Worm (Caenorhabditis elegans): Measurements from ENCODE around the gene ser-7.

Gene ser-7

DNA sequence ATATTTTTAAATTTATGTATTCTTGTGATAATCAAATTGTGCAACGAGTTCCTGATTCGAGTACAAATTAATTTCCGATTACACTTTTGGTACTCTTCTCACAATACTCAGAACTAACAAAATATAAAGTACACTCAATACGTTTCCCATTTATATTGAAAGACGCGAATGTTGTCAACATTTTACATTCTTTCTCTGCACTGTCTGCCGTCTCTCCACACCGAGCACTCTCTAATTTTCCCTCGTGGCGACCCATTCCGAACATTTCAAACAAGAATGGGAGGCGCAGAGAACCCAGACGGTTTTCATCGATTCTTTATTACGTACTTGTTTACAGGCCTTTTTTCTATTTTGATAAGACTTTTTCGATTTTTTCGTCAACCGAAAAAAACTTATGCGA is 5.6 kb upstream of the ser-7 start, which contains the start of gene C09B7.2 (continued):
- TF ChIP-seq F33H1.4 (GFP tag; IDR thresholded peaks at IDR 0.05) (no peak), Y56A3A.18 (GFP tag; IDR thresholded peaks at IDR 0.05) (no peak), nhr-120 (GFP tag; IDR thresholded peaks at IDR 0.05) (no peak), snpc-1.3 (tag; optimal IDR thresholded peaks at IDR 0.05; ENCODE audit: insufficient read depth) (no peak), ztf-6 (GFP tag; IDR thresholded peaks at IDR 0.05) (no peak), mes-4 (tag; optimal IDR thresholded peaks at IDR 0.05) (no peak), rpc-1 (optimal IDR thresholded peaks at IDR 0.05) (no peak), rpc-1 (tag; optimal IDR thresholded peaks at IDR 0.05) (no peak), hlh-26 (GFP tag; conservative IDR thresholded peaks at IDR 0.05) (no peak), F49E8.2 (tag; optimal IDR thresholded peaks at IDR 0.05; ENCODE audit: insufficient read depth) (no peak), unc-130 (GFP tag; optimal IDR thresholded peaks at IDR 0.05) (no peak), repo-1 (tag; optimal IDR thresholded peaks at IDR 0.05) (no peak), him-1 (tag; optimal IDR thresholded peaks at IDR 0.05) (no peak), B0019.2 (GFP tag; conservative IDR thresholded peaks at IDR 0.05) (no peak), T26A5.8 (tag; optimal IDR thresholded peaks at IDR 0.05) (no peak), ztf-3 (GFP tag; optimal IDR thresholded peaks at IDR 0.05) (no peak), chd-7 (tag; optimal IDR thresholded peaks at IDR 0.05) (no peak), F23B12.7 (tag; optimal IDR thresholded peaks at IDR 0.05; ENCODE audit: insufficient read depth) (peak; percentile 22), F37B4.10 (GFP tag; IDR thresholded peaks at IDR 0.05) (no peak), hlh-12 (tag; optimal IDR thresholded peaks at IDR 0.05) (no peak), Y67H2A.10 (GFP tag; conservative IDR thresholded peaks at IDR 0.05) (no peak; the same call in 1 of the 2 replicates), B0261.1 (tag; optimal IDR thresholded peaks at IDR 0.05) (no peak), bed-2 (GFP tag; IDR thresholded peaks at IDR 0.05) (no peak), nhr-80 (tag; optimal IDR thresholded peaks at IDR 0.05) (peak; percentile 67), F39B2.1 (GFP tag; IDR thresholded peaks at IDR 0.05) (no peak), ceh-91 (GFP tag; IDR thresholded peaks at IDR 0.05) (no peak), snpc-4 (GFP tag; optimal IDR thresholded peaks at IDR 0.05) (no peak), snpc-4 (tag; optimal IDR thresholded peaks at IDR 0.05) (peak in 3 of 4 experiments; percentile 28 to 54 (median 43)), madf-8 (GFP tag; conservative IDR thresholded peaks at IDR 0.05) (no peak), lin-54 (GFP tag; optimal IDR thresholded peaks at IDR 0.05) (peak; percentile 34), ztf-25 (GFP tag; IDR thresholded peaks at IDR 0.05) (no peak), F22D6.2 (tag; optimal IDR thresholded peaks at IDR 0.05) (no peak), die-1 (tag; optimal IDR thresholded peaks at IDR 0.05) (no peak), F57A8.1 (GFP tag; optimal IDR thresholded peaks at IDR 0.05) (no peak), rec-8 (tag; optimal IDR thresholded peaks at IDR 0.05) (no peak), attf-5 (GFP tag; optimal IDR thresholded peaks at IDR 0.05) (peak; percentile 48), lin-35 (GFP tag; optimal IDR thresholded peaks at IDR 0.05) (no peak), let-526 (GFP tag; IDR thresholded peaks at IDR 0.05) (no peak), F57C9.4 (tag; optimal IDR thresholded peaks at IDR 0.05) (no peak), C17E4.6 (GFP tag; IDR thresholded peaks at IDR 0.05) (no peak), dpff-1 (tag; optimal IDR thresholded peaks at IDR 0.05) (no peak), hsf-1 (GFP tag; IDR thresholded peaks at IDR 0.05) (no peak), bed-1 (GFP tag; IDR thresholded peaks at IDR 0.05) (no peak), lsl-1 (GFP tag; optimal IDR thresholded peaks at IDR 0.05) (no peak), nhr-90 (tag; optimal IDR thresholded peaks at IDR 0.05) (no peak), akir-1 (GFP tag; optimal IDR thresholded peaks at IDR 0.05) (no peak), dox-1 (GFP tag; IDR thresholded peaks at IDR 0.05) (no peak), lin-40 (tag; optimal IDR thresholded peaks at IDR 0.05) (peak; percentile 79), nhr-179 (tag; optimal IDR thresholded peaks at IDR 0.05) (no peak), mcd-1 (GFP tag; IDR thresholded peaks at IDR 0.05) (peak; percentile 25; the same call in 1 of the 2 replicates)
